Worm (Caenorhabditis elegans) whole organism, early embryonic: ENCODE measurements around the gene str-238.
"Not testable (repeated sequence)": the region's sequence is repeated elsewhere in the genome, so short reads cannot be mapped to it uniquely, and the experiment has no call there.

Experiments
- B0310.2 ChIP-seq: sonication (generic microtip); optimal IDR thresholded peaks from 2 replicates; lab custom pipeline; 2016; ENCODE audit warnings: mild to moderate bottlenecking, missing genetic modification characterization, missing compliant biosample characterization
- F13C5.2 ChIP-seq: sonication (generic microtip); optimal IDR thresholded peaks from 2 replicates; lab custom pipeline; 2017; ENCODE audit warnings: mild to moderate bottlenecking, missing genetic modification characterization, inconsistent platforms, missing compliant biosample characterization
- aly-1 ChIP-seq: sonication (generic microtip); optimal IDR thresholded peaks from 2 replicates; lab custom pipeline; 2016; ENCODE audit warnings: missing genetic modification characterization, missing compliant biosample characterization
- ama-1 ChIP-seq: fragments of 150-350 bp; optimal IDR thresholded peaks from 2 replicates; lab custom pipeline; 2014
- ceh-13 ChIP-seq: fragments of 200-800 bp; sonication (Bioruptor generic); optimal IDR thresholded peaks from 2 replicates; lab custom pipeline; 2018; ENCODE audit warnings: mild to moderate bottlenecking, missing genetic modification characterization, missing compliant biosample characterization
- ceh-36 ChIP-seq: sonication (generic microtip); optimal IDR thresholded peaks from 2 replicates; lab custom pipeline; 2016; ENCODE audit warnings: missing genetic modification characterization, inconsistent platforms, missing compliant biosample characterization
- ets-7 ChIP-seq: sonication (generic microtip); optimal IDR thresholded peaks from 2 replicates; lab custom pipeline; 2016; ENCODE audit warnings: missing genotype, missing genetic modification characterization, missing compliant biosample characterization
- flt-1 ChIP-seq: fragments of 200-800 bp; sonication (Bioruptor generic); IDR thresholded peaks from 2 replicates; pipeline ENCODE4 v1.3.6; 2022; ENCODE audit warnings: missing genetic modification characterization, missing compliant biosample characterization
- hmbx-1 ChIP-seq: sonication (generic microtip); optimal IDR thresholded peaks from 2 replicates; lab custom pipeline; 2016; ENCODE audit warnings: mild to moderate bottlenecking, missing genetic modification characterization, missing compliant biosample characterization
- hmg-4 ChIP-seq: fragments of 200-800 bp; sonication (Bioruptor generic); optimal IDR thresholded peaks from 2 replicates; lab custom pipeline; 2018; ENCODE audit warnings: mild to moderate bottlenecking, missing genetic modification characterization, missing compliant biosample characterization
- hnd-1 ChIP-seq: sonication (generic microtip); optimal IDR thresholded peaks from 2 replicates; lab custom pipeline; 2016; ENCODE audit warnings: missing genetic modification characterization, missing compliant biosample characterization
- pes-1 ChIP-seq: fragments of 200-800 bp; sonication (Bioruptor generic); IDR thresholded peaks from 2 replicates; pipeline ENCODE4 v1.3.6; 2022; ENCODE audit warnings: missing genetic modification reagents, missing genetic modification characterization, missing compliant biosample characterization
- scrt-1 ChIP-seq: fragments of 200-800 bp; sonication (Bioruptor generic); IDR thresholded peaks from 2 replicates; pipeline ENCODE4 v1.3.6; 2022; ENCODE audit warnings: missing genetic modification characterization, missing compliant biosample characterization
- sea-1 ChIP-seq: fragments of 200-800 bp; sonication (Bioruptor generic); conservative IDR thresholded peaks from 2 replicates; pipeline ENCODE4 v1.3.6; 2022; ENCODE audit warnings: missing genetic modification characterization, missing compliant biosample characterization
- tbx-11 ChIP-seq: fragments of 200-800 bp; sonication (Bioruptor generic); IDR thresholded peaks from 2 replicates; pipeline ENCODE4 v1.3.6; 2022; ENCODE audit warnings: missing genetic modification characterization, missing compliant biosample characterization
- tbx-37 ChIP-seq: fragments of 200-800 bp; sonication (Bioruptor generic); conservative IDR thresholded peaks from 2 replicates; pipeline ENCODE4 v1.3.6; 2022; ENCODE audit warnings: missing genetic modification reagents, missing genetic modification characterization, missing compliant biosample characterization
- tra-4 ChIP-seq: sonication (generic microtip); optimal IDR thresholded peaks from 2 replicates; lab custom pipeline; 2017; ENCODE audit warnings: missing genetic modification characterization, missing compliant biosample characterization

Gene str-238

DNA sequence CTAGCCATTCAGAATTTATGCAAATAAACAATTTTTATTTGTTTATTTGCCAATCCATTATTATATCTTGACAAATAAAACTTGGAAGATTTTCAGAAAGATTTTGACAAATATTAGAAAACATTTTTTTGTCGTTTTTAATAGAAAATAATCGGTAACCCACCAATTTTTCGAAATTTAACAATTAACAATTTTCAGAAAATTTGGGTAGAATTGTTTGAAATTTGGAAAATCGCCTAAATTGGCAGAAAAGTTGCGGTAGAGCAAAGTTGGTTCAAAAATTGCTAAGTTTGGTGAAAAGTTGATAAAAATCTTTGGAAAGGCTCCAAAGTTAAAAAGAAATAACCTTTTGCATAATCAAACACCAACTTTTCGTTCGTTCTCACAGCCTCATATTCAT lies 43.4 kb downstream of the str-238 start:
- TF ChIP-seq F13C5.2 (tag; lab: Kevin White, UChicago) (no peak), ama-1 (no peak), tbx-11 (GFP tag; lab: Robert Waterston, UW) (no peak), ets-7 (no peak), ceh-36 (no peak), aly-1 (no peak), pes-1 (GFP tag; lab: Robert Waterston, UW) (no peak), hmg-4 (GFP tag; lab: Kevin White, UChicago) (no peak), flt-1 (no peak), sea-1 (no peak), B0310.2 (tag; lab: Kevin White, UChicago) (no peak), hnd-1 (no peak), tbx-37 (GFP tag; lab: Robert Waterston, UW) (no peak), scrt-1 (GFP tag; lab: Robert Waterston, UW) (no peak), tra-4 (tag; lab: Kevin White, UChicago) (no peak), hmbx-1 (no peak)

DNA sequence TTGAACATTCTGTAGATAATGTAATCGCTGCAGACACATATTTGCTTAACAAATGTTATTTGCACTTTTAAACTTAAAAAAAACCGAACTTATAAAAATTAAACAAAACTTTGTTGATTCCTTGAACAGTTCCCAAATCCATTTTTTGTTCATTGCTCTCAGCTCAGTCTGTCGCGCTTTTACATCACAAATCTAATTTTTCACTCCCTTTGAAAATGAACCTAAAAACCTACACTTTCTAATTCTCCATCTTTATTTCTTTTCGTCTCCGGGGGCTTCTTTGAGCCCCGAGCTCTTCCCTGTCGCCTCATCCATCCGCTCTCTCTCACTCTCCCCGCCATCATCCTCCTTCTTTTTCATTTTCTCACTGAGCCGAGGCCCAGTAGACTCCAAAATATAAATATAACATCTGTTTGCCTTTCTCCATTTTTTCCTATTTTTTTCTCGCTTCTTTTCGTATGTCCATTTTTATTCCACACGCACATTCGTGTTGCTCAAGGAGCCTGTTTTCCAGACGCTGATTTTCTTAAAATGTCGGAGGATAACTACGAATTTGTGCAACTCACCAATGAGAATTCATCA lies 45.5 kb downstream of the str-238 start, which contains the start of gene R13D11.4:
R13D11.4 (plus strand) TSS at position 532 of the 582 bp plus-strand sequence.
- TF ChIP-seq aly-1 (no peak), ceh-36 (no peak), pes-1 (GFP tag; lab: Robert Waterston, UW) (no peak), ets-7 (no peak), hnd-1 (no peak), hmbx-1 (no peak), F13C5.2 (tag; lab: Kevin White, UChicago) (no peak), scrt-1 (GFP tag; lab: Robert Waterston, UW) (no peak), ama-1 (no peak), tra-4 (tag; lab: Kevin White, UChicago) (no peak), sea-1 (no peak), tbx-11 (GFP tag; lab: Robert Waterston, UW) (no peak)

DNA sequence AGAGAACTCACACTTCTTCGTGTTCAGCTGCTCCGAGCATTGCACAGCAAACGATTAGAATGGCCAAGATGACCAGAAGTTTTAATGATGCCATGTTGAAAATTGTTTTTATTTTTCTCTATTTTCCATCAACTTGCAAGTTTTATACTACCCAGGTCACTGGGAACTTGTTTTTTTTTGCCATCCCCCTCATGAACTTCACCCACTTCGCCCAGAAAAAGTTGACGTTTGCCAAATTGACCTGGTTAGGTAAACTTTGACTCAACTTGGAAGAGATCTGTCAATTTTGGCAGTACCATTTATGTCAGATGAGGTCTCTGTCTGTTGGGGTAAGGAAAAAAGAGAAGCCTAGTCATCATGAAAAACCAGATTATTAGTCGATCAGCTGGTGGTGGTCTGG lies 48.3 kb downstream of the str-238 start, which contains the start of gene R13D11.10:
R13D11.10 (minus strand) TSS at position 101 of the 400 bp plus-strand sequence.
- no peak for TF ChIP-seq F13C5.2 (tag; lab: Kevin White, UChicago)
- TF ChIP-seq ceh-13 (GFP tag; lab: Kevin White, UChicago): no peak
- TF ChIP-seq sea-1: no peak
- TF ChIP-seq hmg-4 (GFP tag; lab: Kevin White, UChicago): no peak
- no peak for TF ChIP-seq aly-1
- TF ChIP-seq ets-7: no peak
- TF ChIP-seq hmbx-1: no peak

DNA sequence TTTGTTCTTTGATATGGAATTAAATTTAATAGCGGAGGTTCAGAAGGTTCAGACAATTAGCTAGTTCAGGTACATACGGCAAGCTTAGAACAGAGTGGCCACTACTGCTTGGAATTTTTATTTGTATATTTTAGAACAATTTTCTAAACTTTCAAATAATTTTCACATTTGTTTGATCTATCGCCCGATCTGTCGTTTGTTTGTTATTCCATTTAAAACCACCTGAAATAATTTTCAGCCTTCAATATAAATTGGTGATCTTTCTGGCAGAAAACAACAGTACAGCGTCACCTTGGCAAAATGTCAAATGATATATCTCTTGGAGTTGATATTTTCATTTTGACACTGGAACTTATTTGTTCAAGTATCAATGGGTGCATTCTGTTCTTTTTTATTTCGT lies 49.9 kb downstream of the str-238 start, which contains the start of gene R13D11.3:
R13D11.3 (plus strand) TSS at position 301 of the 400 bp plus-strand sequence.
- TF ChIP-seq tbx-37 (GFP tag; lab: Robert Waterston, UW): no peak
- no peak for TF ChIP-seq sea-1
- TF ChIP-seq tbx-11 (GFP tag; lab: Robert Waterston, UW): no peak
- TF ChIP-seq scrt-1 (GFP tag; lab: Robert Waterston, UW): no peak
- no peak for TF ChIP-seq B0310.2 (tag; lab: Kevin White, UChicago)
- no peak for TF ChIP-seq F13C5.2 (tag; lab: Kevin White, UChicago)
- TF ChIP-seq ama-1: no peak
- no peak for TF ChIP-seq hmg-4 (GFP tag; lab: Kevin White, UChicago)
- no peak for TF ChIP-seq ets-7
- TF ChIP-seq hnd-1: no peak
- no peak for TF ChIP-seq ceh-36
- no peak for TF ChIP-seq hmbx-1
- TF ChIP-seq tra-4 (tag; lab: Kevin White, UChicago): no peak

DNA sequence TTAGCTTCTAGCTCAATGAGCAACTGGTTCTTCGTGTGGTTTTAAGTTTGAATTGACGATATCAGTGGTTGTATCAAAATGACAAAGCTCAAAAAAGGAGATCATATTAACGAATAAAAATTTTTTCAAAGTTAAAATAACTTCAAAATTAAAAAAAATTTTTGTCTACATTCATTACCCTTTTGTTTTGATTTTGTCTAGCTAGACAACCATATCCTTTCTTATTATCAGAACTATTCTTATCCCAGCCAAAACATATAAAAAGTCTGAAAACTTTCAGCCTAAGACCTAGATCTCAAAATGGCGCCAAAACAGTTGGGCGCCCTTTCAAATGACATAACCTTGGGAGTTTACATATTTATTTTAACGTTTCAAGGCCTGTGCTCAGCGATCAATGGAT lies 52.4 kb downstream of the str-238 start, which contains the start of gene R13D11.1:
R13D11.1 (plus strand) TSS at position 301 of the 400 bp plus-strand sequence.
- TF ChIP-seq ama-1 (no peak), ets-7 (no peak), tbx-37 (GFP tag; lab: Robert Waterston, UW) (no peak), sea-1 (no peak), hnd-1 (no peak), hmg-4 (GFP tag; lab: Kevin White, UChicago) (no peak), hmbx-1 (no peak), scrt-1 (GFP tag; lab: Robert Waterston, UW) (no peak), pes-1 (GFP tag; lab: Robert Waterston, UW) (no peak), flt-1 (no peak), F13C5.2 (tag; lab: Kevin White, UChicago) (no peak)

DNA sequence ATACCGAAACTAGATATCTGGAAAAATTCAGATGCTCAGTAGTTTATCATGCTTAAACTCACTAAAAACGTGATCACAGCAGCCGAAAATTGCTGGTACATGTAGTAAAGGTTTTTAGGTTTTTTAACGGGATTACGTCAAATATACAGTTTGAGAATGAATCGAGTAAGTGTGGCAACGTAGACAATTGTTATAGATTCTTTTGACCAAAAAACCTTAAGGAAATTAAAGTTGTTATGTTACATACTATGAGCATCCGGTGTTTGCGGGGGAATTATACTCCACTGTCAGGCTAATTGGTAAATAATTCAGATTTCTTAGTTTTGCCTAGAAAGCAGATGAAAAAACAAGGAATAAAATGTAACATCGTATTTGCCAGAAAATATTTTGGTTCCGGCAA lies 55.8 kb downstream of the str-238 start, which contains the start of gene srx-32:
srx-32 (minus strand) TSS at position 101 of the 400 bp plus-strand sequence.
- TF ChIP-seq ceh-13 (GFP tag; lab: Kevin White, UChicago); tbx-11 (GFP tag; lab: Robert Waterston, UW); aly-1: not testable (repeated sequence)
